Fruit fly (Drosophila melanogaster) whole organism, embryonic: ENCODE results near the gene Rpn1.

Source experiments
- B-H1 ChIP-seq: fragments of 200-800 bp; sonication (Bioruptor generic); IDR thresholded peaks from 3 replicates; pipeline ENCODE4 v1.3.6; 2022; ENCODE audit warnings: missing biosample characterization, missing genetic modification characterization
- CG10366 ChIP-seq: fragments of 200-800 bp; sonication (Bioruptor generic); IDR thresholded peaks from 2 replicates; pipeline ENCODE4 v1.3.6; 2022; ENCODE audit warnings: missing biosample characterization, missing genetic modification characterization
- CG12744 ChIP-seq: fragments of 200-800 bp; sonication (Bioruptor generic); optimal IDR thresholded peaks from 2 replicates; lab custom pipeline; 2016; ENCODE audit warnings: missing biosample characterization, missing genetic modification characterization
- CG12769 ChIP-seq: fragments of 200-800 bp; sonication (Bioruptor generic); optimal IDR thresholded peaks from 2 replicates; lab custom pipeline; 2019; ENCODE audit warnings: missing biosample characterization, mild to moderate bottlenecking, missing genetic modification characterization, moderate library complexity
- CG14014 ChIP-seq: fragments of 200-800 bp; sonication (Bioruptor generic); IDR thresholded peaks from 2 replicates; pipeline ENCODE4 v1.3.6; 2022; ENCODE audit warnings: missing biosample characterization, missing genetic modification characterization
- CG14710 ChIP-seq: fragments of 200-800 bp; sonication (Bioruptor generic); optimal IDR thresholded peaks from 3 replicates; lab custom pipeline; 2019; ENCODE audit warnings: missing biosample characterization, mild to moderate bottlenecking, missing genetic modification characterization, moderate library complexity
- CG15479 ChIP-seq: fragments of 200-800 bp; sonication (Bioruptor generic); optimal IDR thresholded peaks from 3 replicates; lab custom pipeline; 2019; ENCODE audit warnings: missing biosample characterization, mild to moderate bottlenecking, missing genetic modification characterization, moderate library complexity
- CG15601 ChIP-seq: fragments of 200-800 bp; sonication (Bioruptor generic); optimal IDR thresholded peaks from 3 replicates; lab custom pipeline; 2019; ENCODE audit warnings: missing biosample characterization, mild to moderate bottlenecking, missing genetic modification characterization, moderate library complexity
- CG16813 ChIP-seq: fragments of 200-800 bp; sonication (Bioruptor generic); IDR thresholded peaks from 3 replicates; pipeline ENCODE4 v1.3.6; 2022; ENCODE audit warnings: missing biosample characterization, missing genetic modification characterization; ENCODE audit not compliant: partially characterized antibody
- CG17359 ChIP-seq: fragments of 200-800 bp; sonication (Bioruptor generic); optimal IDR thresholded peaks from 3 replicates; lab custom pipeline; 2018; ENCODE audit warnings: missing biosample characterization, mild to moderate bottlenecking, missing genetic modification characterization, moderate library complexity
- CG18476 ChIP-seq: fragments of 200-800 bp; sonication (Bioruptor generic); optimal IDR thresholded peaks from 2 replicates; lab custom pipeline; 2016; ENCODE audit warnings: missing biosample characterization, mild to moderate bottlenecking, missing genetic modification characterization
- CG2199 ChIP-seq: fragments of 200-800 bp; sonication (Bioruptor generic); IDR thresholded peaks from 3 replicates; pipeline ENCODE4 v1.3.6; 2022; ENCODE audit warnings: missing biosample characterization, missing genetic modification characterization
- CG34224 ChIP-seq: fragments of 200-800 bp; sonication (Bioruptor generic); IDR thresholded peaks from 3 replicates; pipeline ENCODE4 v1.3.6; 2022; ENCODE audit warnings: missing biosample characterization, missing genetic modification characterization; ENCODE audit not compliant: partially characterized antibody
- CG3847 ChIP-seq: fragments of 200-800 bp; sonication (Bioruptor generic); IDR thresholded peaks from 2 replicates; pipeline ENCODE4 v1.3.6; 2022; ENCODE audit warnings: missing biosample characterization, missing genetic modification characterization
- CG4820 ChIP-seq: fragments of 200-800 bp; sonication (Bioruptor generic); optimal IDR thresholded peaks from 3 replicates; lab custom pipeline; 2016; ENCODE audit warnings: missing biosample characterization, missing genetic modification characterization
- CG6272 ChIP-seq: fragments of 200-800 bp; sonication (Bioruptor generic); IDR thresholded peaks from 2 replicates; pipeline ENCODE4 v1.3.6; 2022; ENCODE audit warnings: missing biosample characterization, missing genetic modification characterization
- CG8290 ChIP-seq, 3 experiments: fragments of 200-800 bp; sonication (Bioruptor generic); optimal IDR thresholded peaks; 2 replicates each; lab custom pipeline; 2016 to 2019; ENCODE audit warnings: missing biosample characterization in 3 of 3, missing genetic modification characterization in 3 of 3, mild to moderate bottlenecking in 2 of 3, moderate library complexity in 1 of 3
- CG8359 ChIP-seq: fragments of 200-800 bp; sonication (Bioruptor generic); optimal IDR thresholded peaks from 2 replicates; lab custom pipeline; 2017; ENCODE audit warnings: missing biosample characterization, mild to moderate bottlenecking, missing genetic modification characterization, borderline replicate concordance
- CrebB ChIP-seq: fragments of 200-800 bp; sonication (Bioruptor generic); optimal IDR thresholded peaks from 3 replicates; lab custom pipeline; 2018; ENCODE audit warnings: missing biosample characterization, mild to moderate bottlenecking, missing genetic modification characterization
- Doc2 ChIP-seq: fragments of 200-800 bp; sonication (Bioruptor generic); IDR thresholded peaks from 2 replicates; pipeline ENCODE4 v1.3.6; 2022; ENCODE audit warnings: missing biosample characterization, missing genetic modification characterization
- Ets65A ChIP-seq: fragments of 200-800 bp; sonication (Bioruptor generic); peaks from one replicate; lab custom pipeline; 2016; ENCODE audit warnings: missing biosample characterization, missing genetic modification characterization
- HLH3B ChIP-seq: fragments of 200-800 bp; sonication (Bioruptor generic); IDR thresholded peaks from 2 replicates; pipeline ENCODE4 v1.3.6; 2022; ENCODE audit warnings: missing biosample characterization, missing genetic modification characterization
- HLH4C ChIP-seq: fragments of 200-800 bp; sonication (Bioruptor generic); IDR thresholded peaks from 3 replicates; pipeline ENCODE4 v1.3.6; 2022; ENCODE audit warnings: missing biosample characterization, missing genetic modification characterization; ENCODE audit not compliant: partially characterized antibody
- Hr3 ChIP-seq: fragments of 200-800 bp; sonication (Bioruptor generic); optimal IDR thresholded peaks from 3 replicates; lab custom pipeline; 2016; ENCODE audit warnings: missing biosample characterization, missing genetic modification characterization
- Kr ChIP-seq: fragments of 200-800 bp; sonication (Bioruptor generic); optimal IDR thresholded peaks from 2 replicates; lab custom pipeline; 2017; ENCODE audit warnings: missing biosample characterization, mild to moderate bottlenecking, missing genetic modification characterization
- Myb ChIP-seq: fragments of 200-800 bp; sonication (Bioruptor generic); optimal IDR thresholded peaks from 2 replicates; lab custom pipeline; 2016; ENCODE audit warnings: missing biosample characterization, missing genetic modification characterization
- NK7.1 ChIP-seq: fragments of 200-800 bp; sonication (Bioruptor generic); optimal IDR thresholded peaks from 3 replicates; lab custom pipeline; 2016; ENCODE audit warnings: missing biosample characterization, missing genetic modification characterization
- Nf-YA ChIP-seq: fragments of 200-800 bp; sonication (Bioruptor generic); IDR thresholded peaks from 2 replicates; pipeline ENCODE4 v1.3.6; 2022; ENCODE audit warnings: missing biosample characterization, missing genetic modification characterization
- Nf-YB ChIP-seq: fragments of 200-800 bp; sonication (Bioruptor generic); optimal IDR thresholded peaks from 3 replicates; lab custom pipeline; 2019; ENCODE audit warnings: missing biosample characterization, mild to moderate bottlenecking, missing genetic modification characterization, moderate library complexity
- Oli ChIP-seq: fragments of 200-800 bp; sonication (Bioruptor generic); optimal IDR thresholded peaks from 2 replicates; lab custom pipeline; 2018; ENCODE audit warnings: missing biosample characterization, mild to moderate bottlenecking, missing genetic modification characterization, moderate library complexity
- Sry-β ChIP-seq: fragments of 200-800 bp; sonication (Bioruptor generic); optimal IDR thresholded peaks from 2 replicates; lab custom pipeline; 2018; ENCODE audit warnings: missing biosample characterization, mild to moderate bottlenecking, missing genetic modification characterization, moderate library complexity
- Sry-δ ChIP-seq: fragments of 200-800 bp; sonication (Bioruptor generic); optimal IDR thresholded peaks from 2 replicates; lab custom pipeline; 2016; ENCODE audit warnings: missing biosample characterization, missing genetic modification characterization
- ato ChIP-seq: fragments of 200-800 bp; sonication (Bioruptor generic); IDR thresholded peaks from 2 replicates; pipeline ENCODE4 v1.3.6; 2022; ENCODE audit warnings: missing biosample characterization, missing genetic modification characterization; ENCODE audit not compliant: partially characterized antibody
- bbx ChIP-seq: fragments of 200-800 bp; sonication (Bioruptor generic); IDR thresholded peaks from 2 replicates; pipeline ENCODE4 v1.3.6; 2022; ENCODE audit warnings: missing biosample characterization, missing genetic modification characterization; ENCODE audit not compliant: partially characterized antibody
- bcd ChIP-seq: fragments of 200-800 bp; sonication (Bioruptor generic); optimal IDR thresholded peaks from 2 replicates; lab custom pipeline; 2017; ENCODE audit warnings: missing biosample characterization, mild to moderate bottlenecking, missing genetic modification characterization
- cato ChIP-seq: fragments of 200-800 bp; sonication (Bioruptor generic); optimal IDR thresholded peaks from 2 replicates; lab custom pipeline; 2016; ENCODE audit warnings: missing biosample characterization, missing genetic modification characterization, borderline replicate concordance
- en ChIP-seq: fragments of 200-800 bp; sonication (Bioruptor generic); optimal IDR thresholded peaks from 2 replicates; lab custom pipeline; 2016; ENCODE audit warnings: missing biosample characterization, missing genetic modification characterization
- eyg ChIP-seq: fragments of 200-800 bp; sonication (Bioruptor generic); optimal IDR thresholded peaks from 3 replicates; lab custom pipeline; 2016; ENCODE audit warnings: missing biosample characterization, missing genetic modification characterization
- fd102C ChIP-seq: fragments of 200-800 bp; sonication (Bioruptor generic); optimal IDR thresholded peaks from 2 replicates; lab custom pipeline; 2018; ENCODE audit warnings: missing biosample characterization, mild to moderate bottlenecking, missing genetic modification characterization, moderate library complexity
- gcm ChIP-seq: fragments of 200-800 bp; sonication (Bioruptor generic); optimal IDR thresholded peaks from 2 replicates; lab custom pipeline; 2019; ENCODE audit warnings: missing biosample characterization, mild to moderate bottlenecking, missing genetic modification characterization, moderate library complexity
- lbe ChIP-seq: fragments of 200-800 bp; sonication (Bioruptor generic); optimal IDR thresholded peaks from 2 replicates; lab custom pipeline; 2016; ENCODE audit warnings: missing biosample characterization, mild to moderate bottlenecking, missing genetic modification characterization
- nmo ChIP-seq: fragments of 200-800 bp; sonication (Bioruptor generic); optimal IDR thresholded peaks from 2 replicates; lab custom pipeline; 2018; ENCODE audit warnings: missing biosample characterization, mild to moderate bottlenecking, missing genetic modification characterization, moderate library complexity
- oc ChIP-seq: fragments of 200-800 bp; sonication (Bioruptor generic); optimal IDR thresholded peaks from 2 replicates; lab custom pipeline; 2018; ENCODE audit warnings: missing biosample characterization, mild to moderate bottlenecking, missing genetic modification characterization, moderate library complexity
- onecut ChIP-seq: fragments of 200-800 bp; sonication (Bioruptor generic); IDR thresholded peaks from 2 replicates; pipeline ENCODE4 v1.3.6; 2022; ENCODE audit warnings: missing biosample characterization, missing genetic modification characterization
- slbo ChIP-seq: fragments of 200-800 bp; sonication (Bioruptor generic); IDR thresholded peaks from 2 replicates; pipeline ENCODE4 v1.3.6; 2022; ENCODE audit warnings: missing biosample characterization, missing genetic modification characterization
- sna ChIP-seq: fragments of 200-800 bp; sonication (Bioruptor generic); IDR thresholded peaks from 2 replicates; pipeline ENCODE4 v1.3.6; 2022; ENCODE audit warnings: missing biosample characterization, missing genetic modification characterization; ENCODE audit not compliant: partially characterized antibody
- sqz ChIP-seq: fragments of 200-800 bp; sonication (Bioruptor generic); optimal IDR thresholded peaks from 3 replicates; lab custom pipeline; 2018; ENCODE audit warnings: missing biosample characterization, mild to moderate bottlenecking, missing genetic modification characterization
- ttk ChIP-seq: fragments of 200-800 bp; sonication (Bioruptor generic); IDR thresholded peaks from 2 replicates; pipeline ENCODE4 v2.1.2; 2022; ENCODE audit warnings: missing biosample characterization, missing genetic modification characterization
- z ChIP-seq: fragments of 200-800 bp; sonication (Bioruptor generic); IDR thresholded peaks from 3 replicates; pipeline ENCODE4 v1.3.6; 2022; ENCODE audit warnings: missing biosample characterization, missing genetic modification characterization
- zfh2 ChIP-seq: fragments of 200-800 bp; sonication (Bioruptor generic); optimal IDR thresholded peaks from 2 replicates; lab custom pipeline; 2016; ENCODE audit warnings: missing biosample characterization, missing genetic modification characterization

Rpn1 gene

dm6 chr3L:19910054-19910414 is 4.8 kb upstream of the Rpn1 start, which contains the start of the genes Mi-2 and Prp3:
TSS of gene Mi-2 (minus strand) at chr3L:19910215.
TSS of gene Prp3 (plus strand) at chr3L:19910300.
- TF ChIP-seq eyg, result no peak
- TF ChIP-seq Ets65A (GFP tag; lab: Kevin White, UChicago), result no peak
- TF ChIP-seq CG8359, result no peak
- no peak for TF ChIP-seq Kr (GFP tag; lab: Kevin White, UChicago)
- peak; percentile 40; the same call in 1 of the 3 replicates for TF ChIP-seq CG34224
- TF ChIP-seq Oli (tag; lab: Kevin White, UChicago), result no peak
- no peak for TF ChIP-seq CG16813 (GFP tag; lab: Robert Waterston, UW)
- no peak for TF ChIP-seq CG18476 (GFP tag; lab: Kevin White, UChicago)
- TF ChIP-seq z, result no peak; the same call in 2 of the 3 replicates
- no peak for TF ChIP-seq gcm (GFP tag; lab: Kevin White, UChicago)
- TF ChIP-seq en, result no peak
- no peak for TF ChIP-seq CG15479 (GFP tag; lab: Kevin White, UChicago)
- no peak for TF ChIP-seq CG12769
- no peak; the same call in 2 of the 3 replicates for TF ChIP-seq CG2199 (GFP tag; lab: Robert Waterston, UW)
- TF ChIP-seq CG10366 (GFP tag; lab: Robert Waterston, UW), result no peak
- TF ChIP-seq ato (GFP tag; lab: Robert Waterston, UW), result no peak
- peak; percentile 15; the same call in 1 of the 2 replicates for TF ChIP-seq onecut (GFP tag; lab: Robert Waterston, UW)
- no peak for TF ChIP-seq CG6272
- TF ChIP-seq CG17359, result no peak
- no peak for TF ChIP-seq CG12744
- no peak for TF ChIP-seq lbe
- no peak for TF ChIP-seq CrebB (tag; lab: Kevin White, UChicago)
- no peak for TF ChIP-seq HLH3B (GFP tag; lab: Robert Waterston, UW)
- TF ChIP-seq sna, result no peak
- peak; percentile 68 for TF ChIP-seq Sry-δ
- TF ChIP-seq CG3847 (GFP tag; lab: Robert Waterston, UW), result peak; percentile 63; the same call in 1 of the 2 replicates
- 0 out of 2 replicates have a peak, but pooled peaks have one; percentile 15 for TF ChIP-seq bbx (GFP tag; lab: Robert Waterston, UW)
- no peak for TF ChIP-seq Sry-β
- TF ChIP-seq Doc2 (GFP tag; lab: Robert Waterston, UW), result no peak
- TF ChIP-seq CG14710 (tag; lab: Kevin White, UChicago), result peak; percentile 57
- TF ChIP-seq bcd (GFP tag; lab: Kevin White, UChicago), result peak; percentile 7
- no peak for TF ChIP-seq sqz (GFP tag; lab: Kevin White, UChicago)
- TF ChIP-seq nmo (GFP tag; lab: Kevin White, UChicago), result peak; percentile 21
- TF ChIP-seq B-H1 (GFP tag; lab: Robert Waterston, UW), result no peak
- TF ChIP-seq CG14014 (GFP tag; lab: Robert Waterston, UW), result no peak
- TF ChIP-seq Nf-YA, result no peak
- TF ChIP-seq zfh2 (GFP tag; lab: Kevin White, UChicago), result no peak
- no peak for TF ChIP-seq HLH4C (GFP tag; lab: Robert Waterston, UW)
- TF ChIP-seq slbo, result peak; percentile 23; the same call in 1 of the 2 replicates
- TF ChIP-seq fd102C (GFP tag; lab: Kevin White, UChicago), result no peak
- no peak for TF ChIP-seq Nf-YB (GFP tag; lab: Kevin White, UChicago)
- peak; percentile 1 for TF ChIP-seq oc (tag; lab: Kevin White, UChicago)
- no peak for TF ChIP-seq ttk
- TF ChIP-seq CG8290 (GFP tag; optimal IDR thresholded peaks at IDR 0.05; lab: Kevin White, UChicago), result no peak
- TF ChIP-seq CG8290 (tag; optimal IDR thresholded peaks at IDR 0.05; lab: Kevin White, UChicago), result peak in 1 of 2 experiments; percentile 12
- peak; percentile 84 for TF ChIP-seq Myb
- TF ChIP-seq CG15601 (tag; lab: Kevin White, UChicago), result peak; percentile 17
- TF ChIP-seq cato (GFP tag; lab: Kevin White, UChicago), result no peak
- no peak for TF ChIP-seq CG4820 (GFP tag; lab: Kevin White, UChicago)
- no peak for TF ChIP-seq Hr3 (GFP tag; lab: Kevin White, UChicago)
- TF ChIP-seq NK7.1 (GFP tag; lab: Kevin White, UChicago), result no peak
